Worm (Caenorhabditis elegans): ENCODE measurements around the gene Y53C12A.6.

The Y53C12A.6 gene

DNA sequence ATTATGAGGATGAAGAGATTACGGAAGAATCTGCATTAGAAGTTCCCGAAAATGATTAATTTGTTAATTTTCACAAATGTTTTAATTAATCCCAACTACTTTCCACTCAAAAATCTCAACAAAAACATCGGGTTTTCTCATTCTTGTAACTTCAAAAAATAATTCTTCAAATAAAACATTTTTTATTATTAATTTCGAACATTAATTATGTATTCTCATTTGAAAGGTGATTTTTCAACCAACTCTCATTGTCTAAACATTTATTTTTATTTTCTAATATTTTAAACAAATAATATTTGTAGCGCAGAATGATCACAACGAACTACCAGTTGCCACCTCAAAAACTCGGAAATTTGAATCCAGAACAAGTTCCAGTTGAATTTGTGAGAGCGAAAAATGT lies 46.5 kb downstream of the Y53C12A.6 start, which contains the start of gene ZK1320.7:
Gene ZK1320.7 (plus strand): TSS at position 301 of the 400 bp plus-strand sequence.
- TF ChIP-seq unc-130 (GFP tag; optimal IDR thresholded peaks at IDR 0.05), result no peak
- no peak for TF ChIP-seq daf-16 (GFP tag; optimal IDR thresholded peaks at IDR 0.05)
- no peak for TF ChIP-seq daf-16 (tag; optimal IDR thresholded peaks at IDR 0.05)
- TF ChIP-seq ZK337.2 (GFP tag; IDR thresholded peaks at IDR 0.05), result no peak
- TF ChIP-seq tag-97 (GFP tag; IDR thresholded peaks at IDR 0.05), result no peak
- TF ChIP-seq nhr-111 (GFP tag; optimal IDR thresholded peaks at IDR 0.05), result no peak

DNA sequence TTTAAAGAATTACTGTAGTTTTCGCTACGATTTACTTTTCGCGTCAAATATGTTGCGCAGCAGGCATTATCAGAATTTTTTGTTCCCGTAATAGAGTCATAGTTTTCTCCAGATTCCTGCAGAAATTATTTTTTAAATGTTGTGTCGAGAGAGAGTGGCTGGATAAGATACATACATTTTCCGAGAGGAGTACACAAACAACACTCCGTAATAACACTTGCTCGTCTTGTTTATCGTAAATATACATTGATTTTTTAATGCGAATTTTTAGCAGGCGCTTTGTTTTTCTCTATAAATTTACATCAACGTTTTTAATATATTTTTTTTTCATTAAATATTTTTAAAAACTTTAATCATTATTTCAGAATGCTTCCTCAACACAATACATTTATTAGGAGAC lies 48.8 kb downstream of the Y53C12A.6 start, which contains the start of gene taf-8:
Gene taf-8 (plus strand): TSS at position 360 of the 400 bp plus-strand sequence.
- TF ChIP-seq spr-1 (tag; optimal IDR thresholded peaks at IDR 0.05) (no peak), fkh-10 (GFP tag; optimal IDR thresholded peaks at IDR 0.05) (peak; percentile 26), lim-7 (GFP tag; IDR thresholded peaks at IDR 0.05) (no peak), nhr-48 (tag; optimal IDR thresholded peaks at IDR 0.05) (no peak), nhr-25 (tag; optimal IDR thresholded peaks at IDR 0.05; ENCODE audit: borderline replicate concordance, insufficient read depth) (no peak), unc-39 (tag; optimal IDR thresholded peaks at IDR 0.05) (no peak), sdz-12 (GFP tag; optimal IDR thresholded peaks at IDR 0.05) (no peak), daf-12 (tag; optimal IDR thresholded peaks at IDR 0.05) (no peak), spr-3 (GFP tag; optimal IDR thresholded peaks at IDR 0.05) (no peak), mep-1 (tag; optimal IDR thresholded peaks at IDR 0.05) (no peak), vab-7 (GFP tag; IDR thresholded peaks at IDR 0.05) (no peak), nhr-41 (GFP tag; IDR thresholded peaks at IDR 0.05) (no peak), set-16 (GFP tag; IDR thresholded peaks at IDR 0.05) (no peak), egl-27 (tag; optimal IDR thresholded peaks at IDR 0.05) (no peak), daf-19 (GFP tag; conservative IDR thresholded peaks at IDR 0.05) (no peak), zag-1 (tag; optimal IDR thresholded peaks at IDR 0.05) (no peak), ceh-62 (tag; optimal IDR thresholded peaks at IDR 0.05) (no peak), Y48G9A.11 (GFP tag; IDR thresholded peaks at IDR 0.05) (peak; percentile 98), ZK337.2 (GFP tag; IDR thresholded peaks at IDR 0.05) (no peak), hif-1 (tag; optimal IDR thresholded peaks at IDR 0.05) (no peak), ceh-28 (tag; optimal IDR thresholded peaks at IDR 0.05) (no peak), ctbp-1 (GFP tag; IDR thresholded peaks at IDR 0.05) (no peak), unc-62 (GFP tag; optimal IDR thresholded peaks at IDR 0.05 in 1 of 2) (peak in 1 of 2 experiments; percentile 59), unc-62 (tag; optimal IDR thresholded peaks at IDR 0.05) (no peak), ztf-7 (tag; optimal IDR thresholded peaks at IDR 0.05) (no peak), ztf-11 (tag; optimal IDR thresholded peaks at IDR 0.05) (no peak), lin-38 (GFP tag; IDR thresholded peaks at IDR 0.05) (no peak), unc-130 (GFP tag; optimal IDR thresholded peaks at IDR 0.05) (no peak), php-3 (GFP tag; IDR thresholded peaks at IDR 0.05) (no peak), jun-1 (tag; optimal IDR thresholded peaks at IDR 0.05) (no peak), dmd-6 (GFP tag; IDR thresholded peaks at IDR 0.05) (no peak), ceh-32 (tag; optimal IDR thresholded peaks at IDR 0.05; ENCODE audit: poor library complexity) (no peak), zip-11 (GFP tag; IDR thresholded peaks at IDR 0.05) (no peak), duxl-1 (tag; optimal IDR thresholded peaks at IDR 0.05; ENCODE audit: poor library complexity) (no peak), mdl-1 (tag; optimal IDR thresholded peaks at IDR 0.05) (no peak), nhr-102 (tag; optimal IDR thresholded peaks at IDR 0.05) (no peak), madf-5 (GFP tag; IDR thresholded peaks at IDR 0.05) (no peak), T20F7.1 (GFP tag; optimal IDR thresholded peaks at IDR 0.05) (peak; percentile 97), nhr-77 (tag; optimal IDR thresholded peaks at IDR 0.05) (no peak), dve-1 (tag; optimal IDR thresholded peaks at IDR 0.05; ENCODE audit: insufficient read depth) (no peak), ama-1 (optimal IDR thresholded peaks at IDR 0.05) (no peak), lsy-2 (tag; optimal IDR thresholded peaks at IDR 0.05) (peak in 1 of 2 experiments; percentile 82), gei-8 (GFP tag; optimal IDR thresholded peaks at IDR 0.05) (no peak), mes-2 (tag; optimal IDR thresholded peaks at IDR 0.05; ENCODE audit: poor library complexity, severe bottlenecking) (peak; percentile 60), nhr-76 (tag; optimal IDR thresholded peaks at IDR 0.05) (no peak), Y5F2A.4 (GFP tag; optimal IDR thresholded peaks at IDR 0.05) (no peak)
